Worm (Caenorhabditis elegans) whole organism, young adult: ENCODE measurements around the gene srz-24.

ENCODE experiments used
- ama-1 ChIP-seq, 3 experiments: fragments of 150-350 bp in 1 of 3; sonication (generic microtip) in 2 of 3; optimal IDR thresholded peaks; 2 replicates each; lab custom pipeline; 2014 to 2018; ENCODE audit warnings: missing biosample characterization in 2 of 3, missing genetic modification characterization in 2 of 3, missing genetic modification reagents in 2 of 3
- ccch-3 ChIP-seq: fragments of 200-800 bp; sonication (Bioruptor generic); optimal IDR thresholded peaks from 2 replicates; lab custom pipeline; 2018; ENCODE audit warnings: mild to moderate bottlenecking, missing genetic modification characterization, missing compliant biosample characterization
- ets-4 ChIP-seq: fragments of 200-800 bp; sonication (Bioruptor generic); optimal IDR thresholded peaks from 2 replicates; lab custom pipeline; 2018; ENCODE audit warnings: mild to moderate bottlenecking, missing genetic modification characterization, missing compliant biosample characterization
- nfyb-1 ChIP-seq: fragments of 200-800 bp; sonication (Bioruptor generic); IDR thresholded peaks from 2 replicates; pipeline ENCODE4 v1.3.6; 2022; ENCODE audit warnings: missing genetic modification reagents, missing genetic modification characterization, missing compliant biosample characterization
- unc-130 ChIP-seq: sonication (generic microtip); optimal IDR thresholded peaks from 2 replicates; lab custom pipeline; 2016; ENCODE audit warnings: missing genetic modification reagents, missing genetic modification characterization, missing compliant biosample characterization

- no peak for TF ChIP-seq nfyb-1 (GFP tag; lab: Robert Waterston, UW)
- TF ChIP-seq unc-130, result no peak
- TF ChIP-seq ama-1 (optimal IDR thresholded peaks at IDR 0.05; lab: Kevin White, UChicago), result no peak
- no peak for TF ChIP-seq ama-1 (GFP tag; optimal IDR thresholded peaks at IDR 0.05; lab: Kevin White, UChicago)
- TF ChIP-seq ets-4, result no peak
- TF ChIP-seq ccch-3 (GFP tag; lab: Kevin White, UChicago), result no peak
Observed at ce11 chrIV:4934103-4934502, 46.8 kb downstream of the srz-24 start, which contains the start of gene str-153.
